Worm (Caenorhabditis elegans): ENCODE results near the gene mrpl-41.

The mrpl-41 gene

DNA sequence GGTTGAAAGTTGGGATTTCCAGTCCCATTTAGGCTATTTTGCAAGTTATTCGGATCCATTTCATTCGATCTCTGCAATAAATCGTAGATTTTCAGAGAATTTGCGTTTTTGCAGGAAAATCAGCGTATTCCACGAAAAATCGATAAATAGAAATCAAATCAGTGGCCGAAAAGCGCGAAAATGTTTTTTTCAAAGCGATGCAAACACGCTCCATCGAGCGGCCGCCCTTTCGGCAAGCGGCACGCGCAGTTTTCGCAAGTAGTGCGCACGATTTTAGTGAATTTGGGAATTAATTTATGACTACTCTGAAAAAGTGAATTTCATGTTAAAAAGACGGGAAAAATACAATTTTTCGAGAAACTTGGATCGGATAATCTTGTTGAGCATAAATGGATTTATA lies 33.6 kb upstream of the mrpl-41 start (continued):
- peak; percentile 64 for TF ChIP-seq nhr-77 (tag; optimal IDR thresholded peaks at IDR 0.05)
- peak; percentile 95 for TF ChIP-seq nhr-129 (tag; optimal IDR thresholded peaks at IDR 0.05)
- TF ChIP-seq dmd-4 (tag; optimal IDR thresholded peaks at IDR 0.05), result no peak
- TF ChIP-seq sma-3 (GFP tag; optimal IDR thresholded peaks at IDR 0.05), result peak; percentile 98

DNA sequence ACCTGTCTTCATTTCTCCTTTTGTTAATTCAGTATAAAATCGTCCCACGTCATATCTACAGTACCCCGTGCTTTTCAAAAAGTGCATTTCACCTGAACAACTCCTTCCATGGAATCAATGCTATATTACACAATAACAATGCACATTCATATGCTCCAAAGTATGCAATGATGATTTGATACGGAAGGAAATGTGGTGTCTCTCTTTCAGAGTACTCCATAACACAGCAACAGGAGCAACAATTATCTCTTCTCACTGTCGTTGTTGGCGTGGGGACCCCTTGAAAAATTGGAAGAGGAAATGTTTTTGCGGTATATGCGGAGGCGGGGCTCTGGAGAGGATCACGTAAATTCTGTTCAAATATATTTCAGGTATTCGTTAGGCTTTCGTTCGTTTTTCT lies 31.2 kb upstream of the mrpl-41 start, which contains the start of gene cat-2:
Gene cat-2, plus strand, starts transcription at position 301 of the 400 bp plus-strand sequence.
- no peak for TF ChIP-seq nhr-6 (tag; optimal IDR thresholded peaks at IDR 0.05)
- TF ChIP-seq nhr-10 (tag; optimal IDR thresholded peaks at IDR 0.05), result no peak
- no peak for TF ChIP-seq snpc-4 (tag; optimal IDR thresholded peaks at IDR 0.05)
- TF ChIP-seq nhr-23 (tag; optimal IDR thresholded peaks at IDR 0.05), result no peak
- no peak for TF ChIP-seq mab-5 (tag; optimal IDR thresholded peaks at IDR 0.05)
- TF ChIP-seq ceh-16 (tag; optimal IDR thresholded peaks at IDR 0.05), result no peak
- no peak for TF ChIP-seq unc-39 (tag; optimal IDR thresholded peaks at IDR 0.05)
- no peak for TF ChIP-seq skn-1 (tag; optimal IDR thresholded peaks at IDR 0.05)
- TF ChIP-seq lin-11 (tag; optimal IDR thresholded peaks at IDR 0.05), result no peak
- no peak for TF ChIP-seq R02D3.7 (tag; optimal IDR thresholded peaks at IDR 0.05)
- no peak for TF ChIP-seq dmd-4 (tag; optimal IDR thresholded peaks at IDR 0.05)
- no peak for TF ChIP-seq mbf-1 (tag; optimal IDR thresholded peaks at IDR 0.05)
- no peak for TF ChIP-seq ZK546.5 (tag; optimal IDR thresholded peaks at IDR 0.05)
- TF ChIP-seq F13H6.1 (tag; optimal IDR thresholded peaks at IDR 0.05), result no peak
- TF ChIP-seq nhr-129 (tag; optimal IDR thresholded peaks at IDR 0.05), result no peak
- TF ChIP-seq egl-27 (tag; optimal IDR thresholded peaks at IDR 0.05), result no peak
- TF ChIP-seq aly-2 (tag; optimal IDR thresholded peaks at IDR 0.05), result no peak
- TF ChIP-seq nhr-77 (tag; optimal IDR thresholded peaks at IDR 0.05), result no peak
- TF ChIP-seq gmeb-1 (tag; optimal IDR thresholded peaks at IDR 0.05), result no peak

DNA sequence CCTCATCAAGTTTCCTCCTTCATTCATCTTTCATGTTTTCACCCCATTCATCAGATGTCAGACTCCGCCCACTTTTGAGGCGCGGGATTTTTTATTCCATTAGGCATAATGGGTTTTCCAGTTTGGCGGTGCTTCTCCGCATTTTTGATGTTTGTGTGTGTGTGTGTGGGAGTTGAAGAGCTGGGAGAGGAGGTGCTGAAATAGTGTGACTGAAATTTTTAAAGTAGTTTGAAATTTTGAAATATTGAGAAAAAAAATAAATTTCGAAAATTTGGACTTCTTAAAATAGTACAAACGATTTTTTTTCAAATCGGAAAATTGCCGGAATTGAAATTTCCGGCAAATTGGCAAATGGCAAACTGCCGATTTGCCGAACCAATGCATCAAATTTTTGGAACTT lies 25.2 kb upstream of the mrpl-41 start, which contains the start of gene scc-2:
Gene scc-2, minus strand, starts transcription at position 101 of the 400 bp plus-strand sequence.
- TF ChIP-seq unc-55 (GFP tag; optimal IDR thresholded peaks at IDR 0.05) (no peak), nhr-23 (tag; optimal IDR thresholded peaks at IDR 0.05) (no peak), mab-5 (tag; optimal IDR thresholded peaks at IDR 0.05) (no peak), lin-11 (tag; optimal IDR thresholded peaks at IDR 0.05) (no peak), nhr-6 (tag; optimal IDR thresholded peaks at IDR 0.05) (no peak), ZK546.5 (tag; optimal IDR thresholded peaks at IDR 0.05) (no peak), fos-1 (tag; optimal IDR thresholded peaks at IDR 0.05) (no peak), lin-13 (GFP tag; optimal IDR thresholded peaks at IDR 0.05) (no peak), nhr-77 (tag; optimal IDR thresholded peaks at IDR 0.05) (no peak), sma-3 (GFP tag; optimal IDR thresholded peaks at IDR 0.05) (no peak), alr-1 (tag; optimal IDR thresholded peaks at IDR 0.05) (no peak), egl-27 (tag; optimal IDR thresholded peaks at IDR 0.05) (no peak), ama-1 (optimal IDR thresholded peaks at IDR 0.05) (no peak), dmd-4 (tag; optimal IDR thresholded peaks at IDR 0.05) (no peak), nhr-129 (tag; optimal IDR thresholded peaks at IDR 0.05) (no peak), zag-1 (tag; optimal IDR thresholded peaks at IDR 0.05) (no peak), ztf-1 (GFP tag; conservative IDR thresholded peaks at IDR 0.05) (no peak)

DNA sequence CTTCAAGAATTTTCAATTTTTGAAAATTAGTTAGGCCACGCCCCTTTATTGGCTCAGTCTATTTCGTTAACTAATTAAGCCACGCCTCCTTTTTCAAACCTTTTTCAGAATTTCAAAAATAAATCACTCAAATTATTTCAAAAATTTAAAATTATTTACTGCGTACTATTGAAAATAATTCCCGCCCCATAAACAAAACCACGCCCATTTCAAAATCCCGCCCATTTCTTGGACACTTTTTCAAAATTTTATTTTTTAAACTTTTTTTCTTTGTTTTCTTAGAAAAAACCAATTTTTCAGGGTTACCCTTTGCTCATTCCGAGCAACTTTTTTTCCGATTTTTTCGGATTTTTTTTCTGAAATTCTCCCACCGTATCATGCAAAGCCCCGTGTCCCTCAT lies 24.7 kb upstream of the mrpl-41 start, which contains the start of gene B0432.14:
Gene B0432.14, plus strand, starts transcription at position 301 of the 400 bp plus-strand sequence.
- no peak for TF ChIP-seq unc-62 (GFP tag; optimal IDR thresholded peaks at IDR 0.05)
- no peak for TF ChIP-seq nhr-12 (tag; optimal IDR thresholded peaks at IDR 0.05)

DNA sequence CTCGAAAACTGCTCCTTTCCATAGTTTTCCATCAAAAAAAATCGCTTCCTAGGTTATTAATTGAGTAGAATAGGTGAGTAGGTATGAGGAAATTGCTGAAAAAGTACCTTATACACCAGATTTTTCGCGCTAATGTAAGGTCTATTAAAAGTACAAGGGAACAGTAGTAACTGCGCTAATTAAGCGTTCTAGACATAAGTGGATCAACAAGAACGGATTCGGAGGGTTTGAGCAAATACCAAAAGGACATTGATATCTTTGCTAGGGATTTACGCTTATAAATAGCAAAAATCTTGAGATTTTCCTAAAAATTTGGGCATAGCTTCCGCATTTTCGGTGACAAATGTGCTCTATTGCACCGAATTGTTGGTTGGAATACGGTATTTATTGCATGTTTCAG lies 14.9 kb upstream of the mrpl-41 start, which contains the start of gene B0432.7:
Gene B0432.7, minus strand, starts transcription at position 101 of the 400 bp plus-strand sequence.
- TF ChIP-seq sma-9 (GFP tag; optimal IDR thresholded peaks at IDR 0.05) (no peak), sma-9 (tag; optimal IDR thresholded peaks at IDR 0.05) (no peak), mdl-1 (tag; optimal IDR thresholded peaks at IDR 0.05) (no peak), gmeb-1 (tag; optimal IDR thresholded peaks at IDR 0.05) (no peak), unc-55 (GFP tag; optimal IDR thresholded peaks at IDR 0.05) (no peak), unc-39 (tag; optimal IDR thresholded peaks at IDR 0.05) (no peak), skn-1 (tag; optimal IDR thresholded peaks at IDR 0.05) (no peak), mbf-1 (tag; optimal IDR thresholded peaks at IDR 0.05) (no peak), lsy-2 (tag; optimal IDR thresholded peaks at IDR 0.05) (no peak), peb-1 (tag; optimal IDR thresholded peaks at IDR 0.05) (no peak), nhr-23 (tag; optimal IDR thresholded peaks at IDR 0.05) (no peak), nhr-21 (tag; optimal IDR thresholded peaks at IDR 0.05) (no peak), crh-2 (tag; optimal IDR thresholded peaks at IDR 0.05) (no peak)
